Worm (Caenorhabditis elegans): ENCODE data around the gene ric-4.
A peak's percentile ranks its signal among the peaks of the same experiment; 100 is the strongest.

The ric-4 gene

ce11 chrV:10289743-10290142, 19.6 kb upstream of the ric-4 start, which contains the start of gene B0024.15:
B0024.15 (plus strand) TSS chrV:10290043.
- no peak for TF ChIP-seq lin-40 (tag; optimal IDR thresholded peaks at IDR 0.05)
- no peak for TF ChIP-seq ztf-22 (GFP tag; optimal IDR thresholded peaks at IDR 0.05)
- no peak for TF ChIP-seq unc-62 (GFP tag; optimal IDR thresholded peaks at IDR 0.05)
- no peak for TF ChIP-seq ets-4 (GFP tag; optimal IDR thresholded peaks at IDR 0.05)
- TF ChIP-seq lag-1 (GFP tag; IDR thresholded peaks at IDR 0.05) = no peak
- no peak for TF ChIP-seq madf-8 (GFP tag; conservative IDR thresholded peaks at IDR 0.05)
- TF ChIP-seq ceh-91 (GFP tag; IDR thresholded peaks at IDR 0.05) = no peak

ce11 chrV:10287260-10287659, 17.1 kb upstream of the ric-4 start, which contains the start of gene B0024.3:
B0024.3 (plus strand) TSS chrV:10287560.
- no peak for TF ChIP-seq C06A6.2 (GFP tag; conservative IDR thresholded peaks at IDR 0.05)

ce11 chrV:10285853-10286252, 15.7 kb upstream of the ric-4 start:
- no peak for TF ChIP-seq madf-8 (GFP tag; conservative IDR thresholded peaks at IDR 0.05)
- TF ChIP-seq ceh-91 (GFP tag; IDR thresholded peaks at IDR 0.05) = no peak
- TF ChIP-seq dpl-1 (GFP tag; optimal IDR thresholded peaks at IDR 0.05) = no peak
- no peak for TF ChIP-seq sdz-38 (tag; optimal IDR thresholded peaks at IDR 0.05)
- no peak for TF ChIP-seq tbx-9 (tag; optimal IDR thresholded peaks at IDR 0.05; ENCODE audit: borderline replicate concordance)
- TF ChIP-seq F39B2.1 (GFP tag; IDR thresholded peaks at IDR 0.05) = no peak
- no peak for TF ChIP-seq chd-7 (tag; optimal IDR thresholded peaks at IDR 0.05)
- TF ChIP-seq F57A8.1 (GFP tag; optimal IDR thresholded peaks at IDR 0.05) = no peak
- TF ChIP-seq cebp-1 (GFP tag; IDR thresholded peaks at IDR 0.05) = no peak
- TF ChIP-seq cebp-1 (tag; optimal IDR thresholded peaks at IDR 0.05) = no peak
- no peak for TF ChIP-seq nfya-1 (tag; optimal IDR thresholded peaks at IDR 0.05; ENCODE audit: borderline replicate concordance, insufficient read depth)
- no peak for TF ChIP-seq ama-1 (optimal IDR thresholded peaks at IDR 0.05)
- no peak for TF ChIP-seq ama-1 (GFP tag; optimal IDR thresholded peaks at IDR 0.05)
- TF ChIP-seq dox-1 (GFP tag; IDR thresholded peaks at IDR 0.05) = no peak
- no peak for TF ChIP-seq B0336.3 (GFP tag; IDR thresholded peaks at IDR 0.05)
- no peak for TF ChIP-seq Y79H2A.3 (GFP tag; conservative IDR thresholded peaks at IDR 0.05)

ce11 chrV:10283444-10283843, 13.3 kb upstream of the ric-4 start, which contains the start of gene lys-3:
lys-3 (minus strand) TSS chrV:10283544.
- TF ChIP-seq gei-17 (GFP tag; optimal IDR thresholded peaks at IDR 0.05) (no peak), T07F8.4 (tag; optimal IDR thresholded peaks at IDR 0.05) (no peak), chd-7 (tag; optimal IDR thresholded peaks at IDR 0.05) (no peak), dpff-1 (tag; optimal IDR thresholded peaks at IDR 0.05) (no peak), hsf-1 (GFP tag; IDR thresholded peaks at IDR 0.05) (no peak), F49E8.2 (tag; optimal IDR thresholded peaks at IDR 0.05; ENCODE audit: insufficient read depth) (no peak)

ce11 chrV:10281374-10281773, 11.3 kb upstream of the ric-4 start, which contains the start of gene lys-2:
lys-2 (minus strand) TSS chrV:10281474.
- TF ChIP-seq bed-1 (GFP tag; IDR thresholded peaks at IDR 0.05) = no peak
- TF ChIP-seq unc-62 (GFP tag; optimal IDR thresholded peaks at IDR 0.05) = peak; percentile 12
- TF ChIP-seq nhr-80 (tag; optimal IDR thresholded peaks at IDR 0.05) = peak; percentile 82

ce11 chrV:10280112-10280511, 10.0 kb upstream of the ric-4 start:
- TF ChIP-seq nhr-80 (tag; optimal IDR thresholded peaks at IDR 0.05) (peak; percentile 43), lsl-1 (GFP tag; optimal IDR thresholded peaks at IDR 0.05) (no peak)
